Worm (Caenorhabditis elegans) whole organism, young adult: ENCODE results near the gene srg-23.

ENCODE experiments used
- C06A6.2 ChIP-seq: fragments of 200-800 bp; sonication (Bioruptor generic); conservative IDR thresholded peaks from 2 replicates; pipeline ENCODE4 v1.3.6; 2022; ENCODE audit warnings: missing genetic modification characterization, missing compliant biosample characterization
- F22D6.2 ChIP-seq: sonication (generic microtip); optimal IDR thresholded peaks from 2 replicates; lab custom pipeline; 2016; ENCODE audit warnings: mild to moderate bottlenecking, missing genetic modification characterization, missing compliant biosample characterization
- F37B4.10 ChIP-seq: fragments of 200-800 bp; sonication (Bioruptor generic); IDR thresholded peaks from 2 replicates; pipeline ENCODE4 v1.3.6; 2022; ENCODE audit warnings: missing genetic modification characterization, missing compliant biosample characterization
- F49E8.2 ChIP-seq: sonication (generic microtip); optimal IDR thresholded peaks from 3 replicates; lab custom pipeline; 2017; ENCODE audit warnings: missing genetic modification characterization, mild to moderate bottlenecking, missing compliant biosample characterization, antibody characterized with exemption, moderate library complexity; ENCODE audit not compliant: insufficient read depth
- F52B5.7 ChIP-seq: sonication (generic microtip); optimal IDR thresholded peaks from 2 replicates; lab custom pipeline; 2016; ENCODE audit warnings: mild to moderate bottlenecking, missing genetic modification characterization, missing compliant biosample characterization
- T26A5.8 ChIP-seq: sonication (generic microtip); optimal IDR thresholded peaks from 2 replicates; lab custom pipeline; 2016; ENCODE audit warnings: missing genetic modification characterization, missing compliant biosample characterization
- atf-7 ChIP-seq: sonication (generic microtip); optimal IDR thresholded peaks from 2 replicates; lab custom pipeline; 2017; ENCODE audit warnings: mild to moderate bottlenecking, missing genetic modification characterization, missing compliant biosample characterization
- athp-1 ChIP-seq: sonication (generic microtip); optimal IDR thresholded peaks from 2 replicates; lab custom pipeline; 2017; ENCODE audit warnings: mild to moderate bottlenecking, missing genetic modification characterization, missing compliant biosample characterization
- attf-3 ChIP-seq: fragments of 200-800 bp; sonication (Bioruptor generic); conservative IDR thresholded peaks from 2 replicates; pipeline ENCODE4 v1.3.6; 2022; ENCODE audit warnings: missing genetic modification reagents, missing genetic modification characterization, missing compliant biosample characterization
- attf-5 ChIP-seq: fragments of 200-800 bp; sonication (Bioruptor generic); optimal IDR thresholded peaks from 2 replicates; lab custom pipeline; 2018; ENCODE audit warnings: mild to moderate bottlenecking, missing genetic modification characterization, missing compliant biosample characterization
- attf-6 ChIP-seq: fragments of 200-800 bp; sonication (Bioruptor generic); IDR thresholded peaks from 2 replicates; pipeline ENCODE4 v1.3.6; 2022; ENCODE audit warnings: missing genetic modification reagents, missing genetic modification characterization, missing compliant biosample characterization
- bed-2 ChIP-seq: fragments of 200-800 bp; sonication (Bioruptor generic); IDR thresholded peaks from 2 replicates; pipeline ENCODE4 v1.3.6; 2022; ENCODE audit warnings: missing genetic modification reagents, missing genetic modification characterization, missing compliant biosample characterization
- cebp-1 ChIP-seq, 2 experiments: fragments of 200-800 bp in 1 of 2; sonication (Bioruptor generic) in 1 of 2; sonication (generic microtip) in 1 of 2; IDR thresholded peaks in 1 of 2; optimal IDR thresholded peaks in 1 of 2; 2 replicates each; pipeline versions ENCODE4 v1.3.6 to Lab custom; 2017 to 2022; ENCODE audit warnings: missing compliant biosample characterization in 2 of 2, missing genetic modification characterization in 2 of 2, mild to moderate bottlenecking in 1 of 2, missing genetic modification reagents in 1 of 2, moderate library complexity in 1 of 2
- cebp-2 ChIP-seq: fragments of 200-800 bp; sonication (Bioruptor generic); IDR thresholded peaks from 2 replicates; pipeline ENCODE4 v1.3.6; 2022; ENCODE audit warnings: missing genetic modification characterization, missing compliant biosample characterization
- ceh-100 ChIP-seq: fragments of 200-800 bp; sonication (Bioruptor generic); IDR thresholded peaks from 2 replicates; pipeline ENCODE4 v1.3.6; 2022; ENCODE audit warnings: missing genetic modification reagents, missing genetic modification characterization, missing compliant biosample characterization
- ceh-79 ChIP-seq: sonication (generic microtip); optimal IDR thresholded peaks from 2 replicates; lab custom pipeline; 2017; ENCODE audit warnings: mild to moderate bottlenecking, missing genetic modification characterization, missing compliant biosample characterization
- ceh-91 ChIP-seq: fragments of 200-800 bp; sonication (Bioruptor generic); IDR thresholded peaks from 2 replicates; pipeline ENCODE4 v1.3.6; 2022; ENCODE audit warnings: missing genetic modification reagents, missing genetic modification characterization, missing compliant biosample characterization
- chd-7 ChIP-seq: sonication (generic microtip); optimal IDR thresholded peaks from 2 replicates; lab custom pipeline; 2016; ENCODE audit warnings: mild to moderate bottlenecking, missing genetic modification characterization, moderate library complexity, missing compliant biosample characterization
- dpl-1 ChIP-seq: fragments of 150-350 bp; optimal IDR thresholded peaks from 2 replicates; lab custom pipeline; 2014; ENCODE audit warnings: missing biosample characterization, missing genetic modification reagents, missing genetic modification characterization
- egl-44 ChIP-seq: fragments of 200-800 bp; sonication (Bioruptor generic); IDR thresholded peaks from 2 replicates; pipeline ENCODE4 v1.3.6; 2022; ENCODE audit warnings: missing genetic modification reagents, missing genetic modification characterization, missing compliant biosample characterization
- egrh-3 ChIP-seq: fragments of 200-800 bp; sonication (Bioruptor generic); IDR thresholded peaks from 2 replicates; pipeline ENCODE4 v1.3.6; 2022; ENCODE audit warnings: missing genetic modification reagents, missing genetic modification characterization, missing compliant biosample characterization
- fkh-3 ChIP-seq: sonication (generic microtip); optimal IDR thresholded peaks from 2 replicates; lab custom pipeline; 2016; ENCODE audit warnings: mild to moderate bottlenecking, missing genetic modification characterization, missing compliant biosample characterization
- him-1 ChIP-seq: sonication (generic microtip); optimal IDR thresholded peaks from 2 replicates; lab custom pipeline; 2016; ENCODE audit warnings: missing genotype, missing genetic modification reagents, missing genetic modification characterization, missing compliant biosample characterization
- hrde-1 ChIP-seq: sonication (generic microtip); optimal IDR thresholded peaks from 2 replicates; lab custom pipeline; 2016; ENCODE audit warnings: missing genetic modification characterization, mild to moderate bottlenecking, missing compliant biosample characterization, moderate library complexity, missing genotype, missing genetic modification reagents, borderline replicate concordance
- let-607 ChIP-seq, 2 experiments: fragments of 200-800 bp in 1 of 2; sonication (Bioruptor generic) in 1 of 2; sonication (generic microtip) in 1 of 2; optimal IDR thresholded peaks; 2 replicates each; lab custom pipeline; 2016 to 2018; ENCODE audit warnings: mild to moderate bottlenecking in 2 of 2, missing compliant biosample characterization in 2 of 2, missing genetic modification characterization in 2 of 2, moderate library complexity in 2 of 2, missing genotype in 1 of 2
- lin-35 ChIP-seq, 3 experiments: fragments of 150-350 bp in 2 of 3; sonication (generic microtip) in 1 of 3; optimal IDR thresholded peaks; 2 replicates each; lab custom pipeline; 2014 to 2018; ENCODE audit warnings: missing biosample characterization in 3 of 3, missing genetic modification characterization in 3 of 3, missing genetic modification reagents in 3 of 3
- lsy-27 ChIP-seq: sonication (generic microtip); optimal IDR thresholded peaks from 2 replicates; lab custom pipeline; 2017; ENCODE audit warnings: missing genetic modification characterization, mild to moderate bottlenecking, missing compliant biosample characterization, antibody characterized with exemption, missing genotype, borderline replicate concordance; ENCODE audit not compliant: insufficient read depth
- madf-6 ChIP-seq: fragments of 200-800 bp; sonication (Bioruptor generic); IDR thresholded peaks from 2 replicates; pipeline ENCODE4 v1.3.6; 2022; ENCODE audit warnings: missing genetic modification reagents, missing genetic modification characterization, missing compliant biosample characterization
- madf-8 ChIP-seq: fragments of 200-800 bp; sonication (Bioruptor generic); conservative IDR thresholded peaks from 2 replicates; pipeline ENCODE4 v1.3.6; 2022; ENCODE audit warnings: missing genetic modification reagents, missing genetic modification characterization, missing compliant biosample characterization
- mel-28 ChIP-seq: sonication (generic microtip); optimal IDR thresholded peaks from 2 replicates; lab custom pipeline; 2016; ENCODE audit warnings: borderline replicate concordance, mild to moderate bottlenecking, missing genetic modification characterization, missing compliant biosample characterization
- nhr-27 ChIP-seq: fragments of 200-800 bp; sonication (Bioruptor generic); optimal IDR thresholded peaks from 2 replicates; lab custom pipeline; 2018; ENCODE audit warnings: mild to moderate bottlenecking, missing genetic modification characterization, moderate library complexity, missing compliant biosample characterization
- nhr-80 ChIP-seq: sonication (generic microtip); optimal IDR thresholded peaks from 2 replicates; lab custom pipeline; 2016; ENCODE audit warnings: missing genetic modification characterization, missing compliant biosample characterization
- pbrm-1 ChIP-seq: fragments of 200-800 bp; sonication (Bioruptor generic); IDR thresholded peaks from 2 replicates; pipeline ENCODE4 v1.3.6; 2022; ENCODE audit warnings: missing genetic modification reagents, missing genetic modification characterization, missing compliant biosample characterization
- sdz-38 ChIP-seq: sonication (generic microtip); optimal IDR thresholded peaks from 2 replicates; lab custom pipeline; 2016; ENCODE audit warnings: missing genotype, missing genetic modification characterization, missing compliant biosample characterization
- snpc-1.1 ChIP-seq: sonication (generic microtip); optimal IDR thresholded peaks from 2 replicates; lab custom pipeline; 2017; ENCODE audit warnings: missing genetic modification characterization, mild to moderate bottlenecking, missing compliant biosample characterization, antibody characterized with exemption, moderate library complexity, missing genotype, missing genetic modification reagents; ENCODE audit not compliant: insufficient read depth
- snpc-1.3 ChIP-seq: sonication (generic microtip); optimal IDR thresholded peaks from 2 replicates; lab custom pipeline; 2017; ENCODE audit warnings: missing genetic modification characterization, mild to moderate bottlenecking, missing compliant biosample characterization, antibody characterized with exemption, moderate library complexity, missing genotype, missing genetic modification reagents; ENCODE audit not compliant: insufficient read depth
- snpc-3.4 ChIP-seq: sonication (generic microtip); optimal IDR thresholded peaks from 2 replicates; lab custom pipeline; 2017; ENCODE audit warnings: missing genetic modification characterization, mild to moderate bottlenecking, missing compliant biosample characterization, antibody characterized with exemption, moderate library complexity, missing genotype, missing genetic modification reagents
- zfh-2 ChIP-seq: fragments of 200-800 bp; sonication (Bioruptor generic); conservative IDR thresholded peaks from 2 replicates; pipeline ENCODE4 v1.3.6; 2022; ENCODE audit warnings: missing genetic modification reagents, missing genetic modification characterization, missing compliant biosample characterization
- ztf-26 ChIP-seq: sonication (generic microtip); optimal IDR thresholded peaks from 2 replicates; lab custom pipeline; 2017; ENCODE audit warnings: missing genetic modification characterization, missing compliant biosample characterization
- ztf-28 ChIP-seq: fragments of 200-800 bp; sonication (Bioruptor generic); IDR thresholded peaks from 2 replicates; pipeline ENCODE4 v1.3.6; 2022; ENCODE audit warnings: missing genetic modification reagents, missing genetic modification characterization, missing compliant biosample characterization

Gene srg-23

ce11 chrII:3064631-3065030, 31.3 kb downstream of the srg-23 start:
- no peak for TF ChIP-seq F49E8.2 (tag; lab: Kevin White, UChicago)
- TF ChIP-seq, all 124 proteins: peak for 0

ce11 chrII:3063984-3064383, 32.0 kb downstream of the srg-23 start:
- TF ChIP-seq lin-35 (GFP tag; optimal IDR thresholded peaks at IDR 0.05; lab: Kevin White, UChicago) (no peak), madf-6 (no peak), F22D6.2 (no peak), T26A5.8 (no peak), snpc-1.1 (no peak), pbrm-1 (GFP tag; lab: Robert Waterston, UW) (no peak), F37B4.10 (GFP tag; lab: Robert Waterston, UW) (no peak)

ce11 chrII:3063366-3063765, 32.6 kb downstream of the srg-23 start:
- TF ChIP-seq dpl-1 (GFP tag; lab: Kevin White, UChicago): no peak
- TF ChIP-seq cebp-1 (GFP tag; IDR thresholded peaks at IDR 0.05; lab: Robert Waterston, UW): no peak
- no peak for TF ChIP-seq cebp-1 (tag; optimal IDR thresholded peaks at IDR 0.05; lab: Kevin White, UChicago)
- TF ChIP-seq athp-1 (tag; lab: Kevin White, UChicago): no peak

ce11 chrII:3062876-3063275, 33.1 kb downstream of the srg-23 start:
- TF ChIP-seq sdz-38 (tag; lab: Kevin White, UChicago): no peak
- TF ChIP-seq, all 124 proteins: peak for 0

- TF ChIP-seq cebp-2 (no peak), pbrm-1 (GFP tag; lab: Robert Waterston, UW) (no peak; the same call in 1 of the 2 replicates), ceh-91 (GFP tag; lab: Robert Waterston, UW) (no peak), ztf-26 (peak; percentile 47), nhr-27 (no peak), attf-3 (GFP tag; lab: Robert Waterston, UW) (no peak), ceh-100 (GFP tag; lab: Robert Waterston, UW) (peak; percentile 53; the same call in 1 of the 2 replicates), chd-7 (tag; lab: Kevin White, UChicago) (no peak), ztf-28 (GFP tag; lab: Robert Waterston, UW) (0 out of 2 replicates have a peak, but pooled peaks have one; percentile 48), lsy-27 (tag; lab: Kevin White, UChicago) (no peak), atf-7 (tag; lab: Kevin White, UChicago) (no peak), bed-2 (GFP tag; lab: Robert Waterston, UW) (no peak), egrh-3 (GFP tag; lab: Robert Waterston, UW) (0 out of 2 replicates have a peak, but pooled peaks have one; percentile 5), snpc-1.3 (tag; lab: Kevin White, UChicago) (peak; percentile 56), C06A6.2 (GFP tag; lab: Robert Waterston, UW) (no peak), egl-44 (no peak), hrde-1 (tag; lab: Kevin White, UChicago) (peak; percentile 66), ceh-79 (tag; lab: Kevin White, UChicago) (no peak), fkh-3 (tag; lab: Kevin White, UChicago) (no peak), attf-5 (GFP tag; lab: Kevin White, UChicago) (no peak), attf-6 (no peak; the same call in none of the 2 replicates), let-607 (tag; optimal IDR thresholded peaks at IDR 0.05; lab: Kevin White, UChicago) (peak; percentile 2 to 5), madf-8 (GFP tag; lab: Robert Waterston, UW) (peak; percentile 42), mel-28 (tag; lab: Kevin White, UChicago) (no peak), him-1 (tag; lab: Kevin White, UChicago) (no peak), F52B5.7 (tag; lab: Kevin White, UChicago) (no peak), zfh-2 (GFP tag; lab: Robert Waterston, UW) (no peak), snpc-3.4 (tag; lab: Kevin White, UChicago) (peak; percentile 34), nhr-80 (tag; lab: Kevin White, UChicago) (peak; percentile 12)
These were observed 33.7 kb downstream of the srg-23 start for ce11 chrII:3062222-3062621.
